Worm (Caenorhabditis elegans) whole organism, young adult: Measurements from ENCODE around the gene mltn-3.

ENCODE experiments used
- B0035.1 ChIP-seq: sonication (generic microtip); optimal IDR thresholded peaks from 2 replicates; lab custom pipeline; 2016; ENCODE audit warnings: missing genetic modification characterization, mild to moderate bottlenecking, missing compliant biosample characterization, missing genotype, missing genetic modification reagents
- B0336.3 ChIP-seq: fragments of 200-800 bp; sonication (Bioruptor generic); IDR thresholded peaks from 2 replicates; pipeline ENCODE4 v1.3.6; 2022; ENCODE audit warnings: missing genetic modification characterization, missing compliant biosample characterization
- C17E4.6 ChIP-seq: fragments of 200-800 bp; sonication (Bioruptor generic); IDR thresholded peaks from 2 replicates; pipeline ENCODE4 v1.3.6; 2022; ENCODE audit warnings: missing genetic modification reagents, missing genetic modification characterization, missing compliant biosample characterization
- F22D6.2 ChIP-seq: sonication (generic microtip); optimal IDR thresholded peaks from 2 replicates; lab custom pipeline; 2016; ENCODE audit warnings: mild to moderate bottlenecking, missing genetic modification characterization, missing compliant biosample characterization
- F23B12.7 ChIP-seq: sonication (generic microtip); optimal IDR thresholded peaks from 2 replicates; lab custom pipeline; 2017; ENCODE audit warnings: missing genetic modification characterization, mild to moderate bottlenecking, missing compliant biosample characterization, antibody characterized with exemption, moderate library complexity; ENCODE audit not compliant: insufficient read depth
- F49E8.2 ChIP-seq: sonication (generic microtip); optimal IDR thresholded peaks from 3 replicates; lab custom pipeline; 2017; ENCODE audit warnings: missing genetic modification characterization, mild to moderate bottlenecking, missing compliant biosample characterization, antibody characterized with exemption, moderate library complexity; ENCODE audit not compliant: insufficient read depth
- T07F8.4 ChIP-seq: sonication (generic microtip); optimal IDR thresholded peaks from 2 replicates; lab custom pipeline; 2016; ENCODE audit warnings: mild to moderate bottlenecking, missing genetic modification characterization, moderate library complexity, missing compliant biosample characterization
- Y56A3A.18 ChIP-seq: fragments of 200-800 bp; sonication (Bioruptor generic); IDR thresholded peaks from 2 replicates; pipeline ENCODE4 v1.3.6; 2022; ENCODE audit warnings: missing genetic modification reagents, missing genetic modification characterization, missing compliant biosample characterization
- aptf-3 ChIP-seq: fragments of 200-800 bp; sonication (Bioruptor generic); IDR thresholded peaks from 2 replicates; pipeline ENCODE4 v1.3.6; 2022; ENCODE audit warnings: missing genetic modification characterization, missing compliant biosample characterization
- athp-1 ChIP-seq: sonication (generic microtip); optimal IDR thresholded peaks from 2 replicates; lab custom pipeline; 2017; ENCODE audit warnings: mild to moderate bottlenecking, missing genetic modification characterization, missing compliant biosample characterization
- cebp-1 ChIP-seq, 2 experiments: fragments of 200-800 bp in 1 of 2; sonication (Bioruptor generic) in 1 of 2; sonication (generic microtip) in 1 of 2; IDR thresholded peaks in 1 of 2; optimal IDR thresholded peaks in 1 of 2; 2 replicates each; pipeline versions ENCODE4 v1.3.6 to Lab custom; 2017 to 2022; ENCODE audit warnings: missing compliant biosample characterization in 2 of 2, missing genetic modification characterization in 2 of 2, mild to moderate bottlenecking in 1 of 2, missing genetic modification reagents in 1 of 2, moderate library complexity in 1 of 2
- die-1 ChIP-seq: sonication (generic microtip); optimal IDR thresholded peaks from 2 replicates; lab custom pipeline; 2016; ENCODE audit warnings: missing genotype, mild to moderate bottlenecking, missing genetic modification characterization, missing compliant biosample characterization
- egl-18 ChIP-seq: fragments of 200-800 bp; sonication (Bioruptor generic); IDR thresholded peaks from 2 replicates; pipeline ENCODE4 v1.3.6; 2022; ENCODE audit warnings: missing genetic modification reagents, missing genetic modification characterization, missing compliant biosample characterization
- egrh-3 ChIP-seq: fragments of 200-800 bp; sonication (Bioruptor generic); IDR thresholded peaks from 2 replicates; pipeline ENCODE4 v1.3.6; 2022; ENCODE audit warnings: missing genetic modification reagents, missing genetic modification characterization, missing compliant biosample characterization
- fkh-3 ChIP-seq: sonication (generic microtip); optimal IDR thresholded peaks from 2 replicates; lab custom pipeline; 2016; ENCODE audit warnings: mild to moderate bottlenecking, missing genetic modification characterization, missing compliant biosample characterization
- hmg-20 ChIP-seq: fragments of 200-800 bp; sonication (Bioruptor generic); IDR thresholded peaks from 2 replicates; pipeline ENCODE4 v1.3.6; 2022; ENCODE audit warnings: missing genetic modification reagents, missing genetic modification characterization, missing compliant biosample characterization
- let-607 ChIP-seq, 2 experiments: fragments of 200-800 bp in 1 of 2; sonication (Bioruptor generic) in 1 of 2; sonication (generic microtip) in 1 of 2; optimal IDR thresholded peaks; 2 replicates each; lab custom pipeline; 2016 to 2018; ENCODE audit warnings: mild to moderate bottlenecking in 2 of 2, missing compliant biosample characterization in 2 of 2, missing genetic modification characterization in 2 of 2, moderate library complexity in 2 of 2, missing genotype in 1 of 2
- lin-54 ChIP-seq: fragments of 200-800 bp; sonication (Bioruptor generic); optimal IDR thresholded peaks from 2 replicates; lab custom pipeline; 2018; ENCODE audit warnings: mild to moderate bottlenecking, missing genetic modification characterization, missing compliant biosample characterization
- lir-1 ChIP-seq: fragments of 200-800 bp; sonication (Bioruptor generic); conservative IDR thresholded peaks from 2 replicates; pipeline ENCODE4 v1.3.6; 2022; ENCODE audit warnings: missing genetic modification reagents, missing genetic modification characterization, missing compliant biosample characterization
- madf-6 ChIP-seq: fragments of 200-800 bp; sonication (Bioruptor generic); IDR thresholded peaks from 2 replicates; pipeline ENCODE4 v1.3.6; 2022; ENCODE audit warnings: missing genetic modification reagents, missing genetic modification characterization, missing compliant biosample characterization
- nfyb-1 ChIP-seq: fragments of 200-800 bp; sonication (Bioruptor generic); IDR thresholded peaks from 2 replicates; pipeline ENCODE4 v1.3.6; 2022; ENCODE audit warnings: missing genetic modification reagents, missing genetic modification characterization, missing compliant biosample characterization
- snpc-3.4 ChIP-seq: sonication (generic microtip); optimal IDR thresholded peaks from 2 replicates; lab custom pipeline; 2017; ENCODE audit warnings: missing genetic modification characterization, mild to moderate bottlenecking, missing compliant biosample characterization, antibody characterized with exemption, moderate library complexity, missing genotype, missing genetic modification reagents
- somi-1 ChIP-seq: fragments of 200-800 bp; sonication (Bioruptor generic); optimal IDR thresholded peaks from 2 replicates; lab custom pipeline; 2018; ENCODE audit warnings: mild to moderate bottlenecking, missing genetic modification characterization, missing compliant biosample characterization
- unc-130 ChIP-seq: sonication (generic microtip); optimal IDR thresholded peaks from 2 replicates; lab custom pipeline; 2016; ENCODE audit warnings: missing genetic modification reagents, missing genetic modification characterization, missing compliant biosample characterization
- unc-62 ChIP-seq: fragments of 150-350 bp; optimal IDR thresholded peaks from 2 replicates; lab custom pipeline; 2014; ENCODE audit warnings: missing biosample characterization, missing genetic modification reagents, missing genetic modification characterization
- xnd-1 ChIP-seq: sonication (generic microtip); optimal IDR thresholded peaks from 2 replicates; lab custom pipeline; 2016; ENCODE audit warnings: missing genotype, missing genetic modification reagents, missing genetic modification characterization, missing compliant biosample characterization
- zfh-2 ChIP-seq: fragments of 200-800 bp; sonication (Bioruptor generic); conservative IDR thresholded peaks from 2 replicates; pipeline ENCODE4 v1.3.6; 2022; ENCODE audit warnings: missing genetic modification reagents, missing genetic modification characterization, missing compliant biosample characterization
- zim-3 ChIP-seq: sonication (generic microtip); optimal IDR thresholded peaks from 2 replicates; lab custom pipeline; 2017; ENCODE audit warnings: mild to moderate bottlenecking, missing genetic modification characterization, moderate library complexity, missing compliant biosample characterization
- ztf-25 ChIP-seq: fragments of 200-800 bp; sonication (Bioruptor generic); IDR thresholded peaks from 2 replicates; pipeline ENCODE4 v1.3.6; 2022; ENCODE audit warnings: missing genetic modification reagents, missing genetic modification characterization, missing compliant biosample characterization
- ztf-28 ChIP-seq: fragments of 200-800 bp; sonication (Bioruptor generic); IDR thresholded peaks from 2 replicates; pipeline ENCODE4 v1.3.6; 2022; ENCODE audit warnings: missing genetic modification reagents, missing genetic modification characterization, missing compliant biosample characterization

The mltn-3 gene

DNA sequence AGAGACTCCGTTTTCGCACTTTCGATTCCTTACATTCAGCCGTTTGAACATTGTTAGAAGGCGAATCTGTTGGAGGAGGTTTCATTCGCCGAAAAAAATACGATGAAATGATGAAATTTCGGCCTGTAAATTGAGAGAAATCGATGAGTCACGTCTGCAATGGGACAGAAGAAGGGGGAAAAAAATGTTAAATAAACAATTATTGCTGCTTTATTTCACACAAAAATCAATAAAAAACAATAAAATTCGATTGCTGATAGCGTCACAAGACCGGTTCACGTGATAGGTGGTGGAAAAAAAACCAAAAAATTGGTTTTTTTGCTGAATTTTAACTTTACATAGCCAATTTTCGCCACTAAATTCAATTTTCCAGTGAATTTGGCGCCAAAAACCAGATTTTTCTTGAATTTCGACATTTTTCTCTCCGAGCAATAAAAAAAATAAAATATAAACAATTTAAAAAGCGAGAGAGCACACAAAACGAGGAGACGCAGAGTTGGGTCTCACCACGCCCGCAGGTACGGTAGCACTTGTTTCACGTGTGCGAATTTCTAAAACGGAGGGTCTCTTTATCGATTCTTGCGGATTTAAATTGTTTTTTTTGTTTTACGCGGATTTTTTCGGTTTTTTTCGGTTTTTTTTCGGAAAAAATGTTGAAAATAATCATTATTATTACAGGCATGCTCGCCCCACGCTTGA is 43.8 kb upstream of the mltn-3 start, which contains the start of the genes cup-14 and ndub-8 (continued):
- TF ChIP-seq B0336.3 (peak; percentile 71), let-607 (tag; optimal IDR thresholded peaks at IDR 0.05; lab: Kevin White, UChicago) (peak in 1 of 2 experiments; percentile 23), T07F8.4 (tag; lab: Kevin White, UChicago) (no peak), Y56A3A.18 (GFP tag; lab: Robert Waterston, UW) (peak; percentile 20; the same call in 1 of the 2 replicates), aptf-3 (no peak), unc-130 (peak; percentile 73), F23B12.7 (tag; lab: Kevin White, UChicago) (peak; percentile 35), egl-18 (GFP tag; lab: Robert Waterston, UW) (no peak), nfyb-1 (GFP tag; lab: Robert Waterston, UW) (peak; percentile 78), unc-62 (GFP tag; lab: Kevin White, UChicago) (no peak), snpc-3.4 (peak; percentile 89), lin-54 (GFP tag; lab: Kevin White, UChicago) (peak; percentile 85), ztf-28 (peak; percentile 76), zim-3 (tag; lab: Kevin White, UChicago) (no peak), lir-1 (GFP tag; lab: Robert Waterston, UW) (peak; percentile 51), die-1 (tag; lab: Kevin White, UChicago) (no peak), B0035.1 (tag; lab: Kevin White, UChicago) (no peak), C17E4.6 (GFP tag; lab: Robert Waterston, UW) (peak; percentile 81), somi-1 (no peak), hmg-20 (GFP tag; lab: Robert Waterston, UW) (peak; percentile 35; the same call in 1 of the 2 replicates), F49E8.2 (tag; lab: Kevin White, UChicago) (peak; percentile 76)

- TF ChIP-seq xnd-1 (tag; lab: Kevin White, UChicago) (no peak), athp-1 (no peak), unc-62 (GFP tag; lab: Kevin White, UChicago) (no peak), unc-130 (no peak), fkh-3 (tag; lab: Kevin White, UChicago) (no peak), ztf-25 (GFP tag; lab: Robert Waterston, UW) (no peak)
Observed at ce11 chrII:13875734-13876133, 40.4 kb upstream of the mltn-3 start, which contains the start of gene ing-3. Gene ing-3, plus strand, starts transcription at chrII:13876034.

- TF ChIP-seq zfh-2 (GFP tag; lab: Robert Waterston, UW) (peak; percentile 69), F22D6.2 (no peak)
Observed at ce11 chrII:13877994-13878393, 38.1 kb upstream of the mltn-3 start.

DNA sequence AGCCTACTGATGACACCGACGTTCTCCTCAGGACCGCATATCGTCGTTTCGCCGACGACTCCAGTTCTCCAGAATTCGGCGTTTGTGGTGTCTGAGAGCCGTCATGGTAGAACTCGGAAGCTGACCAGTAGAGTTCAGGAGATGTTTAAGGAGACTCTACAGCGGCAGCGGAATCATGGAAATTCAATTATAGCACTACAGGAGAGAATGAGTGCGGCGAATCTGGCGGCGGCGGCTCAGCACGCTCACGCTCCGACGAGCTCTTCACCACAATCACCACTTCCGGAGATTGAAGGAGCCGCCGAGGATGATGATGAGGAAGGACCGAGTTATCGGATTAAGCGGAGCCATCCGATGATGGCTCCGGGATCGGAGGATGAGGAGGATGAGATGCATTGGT is 36.6 kb upstream of the mltn-3 start:
- TF ChIP-seq zfh-2 (GFP tag; lab: Robert Waterston, UW) (peak; percentile 77), egrh-3 (GFP tag; lab: Robert Waterston, UW) (0 out of 2 replicates have a peak, but pooled peaks have one; percentile 42), zim-3 (tag; lab: Kevin White, UChicago) (no peak)

- 0 out of 2 replicates have a peak, but pooled peaks have one; percentile 6 for TF ChIP-seq madf-6
- no peak for TF ChIP-seq cebp-1 (GFP tag; IDR thresholded peaks at IDR 0.05; lab: Robert Waterston, UW)
- TF ChIP-seq cebp-1 (tag; optimal IDR thresholded peaks at IDR 0.05; lab: Kevin White, UChicago), result no peak
Observed at ce11 chrII:13882405-13882804, 33.7 kb upstream of the mltn-3 start, which contains the start of gene hda-10. Gene hda-10, plus strand, starts transcription at chrII:13882705.
